Worm (Caenorhabditis elegans) whole organism, L1 larva: ENCODE measurements around the gene prx-19.
A peak's percentile ranks its signal among the peaks of the same experiment; 100 is the strongest.

Source experiments
- C04F5.9 ChIP-seq: sonication (generic microtip); optimal IDR thresholded peaks from 2 replicates; lab custom pipeline; 2016; ENCODE audit warnings: missing genetic modification characterization, missing compliant biosample characterization
- C34B4.2 ChIP-seq: sonication (generic microtip); optimal IDR thresholded peaks from 2 replicates; lab custom pipeline; 2017; ENCODE audit warnings: mild to moderate bottlenecking, missing genetic modification characterization, missing compliant biosample characterization
- alr-1 ChIP-seq: fragments of 200-800 bp; sonication (Bioruptor generic); optimal IDR thresholded peaks from 2 replicates; lab custom pipeline; 2018; ENCODE audit warnings: borderline replicate concordance, mild to moderate bottlenecking, missing genetic modification characterization, missing compliant biosample characterization
- aly-2 ChIP-seq: fragments of 150-350 bp; optimal IDR thresholded peaks from 2 replicates; lab custom pipeline; 2014; ENCODE audit warnings: missing biosample characterization, missing genetic modification characterization
- ama-1 ChIP-seq: fragments of 150-350 bp; optimal IDR thresholded peaks from 2 replicates; lab custom pipeline; 2014
- blmp-1 ChIP-seq: fragments of 150-350 bp; optimal IDR thresholded peaks from 2 replicates; lab custom pipeline; 2014; ENCODE audit warnings: missing biosample characterization, missing genetic modification characterization
- ceh-63 ChIP-seq: fragments of 200-800 bp; sonication (Bioruptor generic); optimal IDR thresholded peaks from 2 replicates; lab custom pipeline; 2018; ENCODE audit warnings: mild to moderate bottlenecking, missing genetic modification characterization, missing compliant biosample characterization
- ceh-8 ChIP-seq: fragments of 200-800 bp; sonication (Bioruptor generic); optimal IDR thresholded peaks from 2 replicates; lab custom pipeline; 2018; ENCODE audit warnings: mild to moderate bottlenecking, missing genetic modification characterization, moderate library complexity, missing compliant biosample characterization
- ceh-82 ChIP-seq, 3 experiments: fragments of 150-350 bp in 1 of 3; sonication (generic microtip) in 2 of 3; optimal IDR thresholded peaks; 2 replicates each; lab custom pipeline; 2014 to 2017; ENCODE audit warnings: missing biosample characterization in 3 of 3, missing genetic modification characterization in 3 of 3
- ceh-88 ChIP-seq: fragments of 200-800 bp; sonication (Bioruptor generic); IDR thresholded peaks from 2 replicates; pipeline ENCODE4 v1.3.6; 2022; ENCODE audit warnings: missing genetic modification characterization, missing compliant biosample characterization
- ceh-90 ChIP-seq: sonication (generic microtip); optimal IDR thresholded peaks from 2 replicates; lab custom pipeline; 2016; ENCODE audit warnings: missing genetic modification characterization, missing compliant biosample characterization
- ces-1 ChIP-seq: fragments of 150-350 bp; optimal IDR thresholded peaks from 2 replicates; lab custom pipeline; 2014; ENCODE audit warnings: missing biosample characterization, missing genetic modification reagents, missing genetic modification characterization
- efl-1 ChIP-seq, 4 experiments: fragments of 150-350 bp; optimal IDR thresholded peaks in 3 of 4; peaks in 1 of 4; 1 replicate in 1 of 4; 2 replicates in 3 of 4; lab custom pipeline; 2014; ENCODE audit warnings: missing biosample characterization in 2 of 4, missing genetic modification characterization in 2 of 4, missing genetic modification reagents in 2 of 4
- efl-3 ChIP-seq: fragments of 200-800 bp; sonication (Bioruptor generic); optimal IDR thresholded peaks from 2 replicates; lab custom pipeline; 2018; ENCODE audit warnings: mild to moderate bottlenecking, missing genetic modification characterization, missing compliant biosample characterization
- egl-27 ChIP-seq, 2 experiments: fragments of 150-350 bp in 1 of 2; sonication (generic microtip); optimal IDR thresholded peaks; 3 replicates each; lab custom pipeline; 2017 to 2018; ENCODE audit warnings: missing biosample characterization in 2 of 2, missing genetic modification characterization in 2 of 2, missing genetic modification reagents in 2 of 2
- elt-2 ChIP-seq: sonication (generic microtip); optimal IDR thresholded peaks from 2 replicates; lab custom pipeline; 2016; ENCODE audit warnings: missing genetic modification characterization, mild to moderate bottlenecking, inconsistent platforms, missing compliant biosample characterization, missing genetic modification reagents
- elt-3 ChIP-seq, 6 experiments: fragments of 150-350 bp in 1 of 6; sonication (generic microtip); optimal IDR thresholded peaks; 2 replicates each; lab custom pipeline; 2017 to 2018; ENCODE audit warnings: missing biosample characterization in 6 of 6, missing genetic modification characterization in 6 of 6, inconsistent platforms in 1 of 6
- fkh-10 ChIP-seq: sonication (generic microtip); optimal IDR thresholded peaks from 2 replicates; lab custom pipeline; 2017; ENCODE audit warnings: missing biosample characterization, missing genetic modification reagents, missing genetic modification characterization
- fkh-8 ChIP-seq: sonication (generic microtip); optimal IDR thresholded peaks from 2 replicates; lab custom pipeline; 2016; ENCODE audit warnings: mild to moderate bottlenecking, missing genetic modification characterization, missing compliant biosample characterization
- fos-1 ChIP-seq: fragments of 150-350 bp; optimal IDR thresholded peaks from 2 replicates; lab custom pipeline; 2014; ENCODE audit warnings: missing biosample characterization, missing genetic modification characterization
- grh-1 ChIP-seq: fragments of 200-800 bp; sonication (Bioruptor generic); IDR thresholded peaks from 2 replicates; pipeline ENCODE4 v1.3.6; 2022; ENCODE audit warnings: missing genetic modification reagents, missing genetic modification characterization, missing compliant biosample characterization
- hlh-17 ChIP-seq: fragments of 200-800 bp; sonication (Bioruptor generic); optimal IDR thresholded peaks from 2 replicates; lab custom pipeline; 2018; ENCODE audit warnings: missing genetic modification characterization, mild to moderate bottlenecking, missing compliant biosample characterization, moderate library complexity, borderline replicate concordance
- jun-1 ChIP-seq: fragments of 150-350 bp; optimal IDR thresholded peaks from 2 replicates; lab custom pipeline; 2014; ENCODE audit warnings: missing biosample characterization, missing genetic modification reagents, missing genetic modification characterization
- lin-13 ChIP-seq: fragments of 150-350 bp; optimal IDR thresholded peaks from 2 replicates; lab custom pipeline; 2014; ENCODE audit warnings: missing biosample characterization, missing genetic modification reagents, missing genetic modification characterization
- lin-14 ChIP-seq: fragments of 200-800 bp; sonication (Bioruptor generic); optimal IDR thresholded peaks from 2 replicates; lab custom pipeline; 2018; ENCODE audit warnings: mild to moderate bottlenecking, missing genetic modification characterization, moderate library complexity, missing compliant biosample characterization
- lin-15B ChIP-seq: fragments of 150-350 bp; sonication (generic microtip); optimal IDR thresholded peaks from 3 replicates; lab custom pipeline; 2014; ENCODE audit warnings: missing biosample characterization, missing genetic modification characterization
- lin-39 ChIP-seq: fragments of 150-350 bp; optimal IDR thresholded peaks from 2 replicates; lab custom pipeline; 2014; ENCODE audit warnings: missing biosample characterization, missing genetic modification reagents, missing genetic modification characterization
- lsy-2 ChIP-seq, 2 experiments: fragments of 150-350 bp; optimal IDR thresholded peaks; 2 replicates each; lab custom pipeline; 2014; ENCODE audit warnings: missing biosample characterization in 2 of 2, missing genetic modification characterization in 2 of 2
- mdl-1 ChIP-seq, 2 experiments: fragments of 150-350 bp; optimal IDR thresholded peaks; 2 replicates each; lab custom pipeline; 2014 to 2017; ENCODE audit warnings: missing biosample characterization in 2 of 2, missing genetic modification characterization in 2 of 2, inconsistent platforms in 1 of 2
- mef-2 ChIP-seq: fragments of 150-350 bp; optimal IDR thresholded peaks from 2 replicates; lab custom pipeline; 2014; ENCODE audit warnings: missing biosample characterization, missing genetic modification characterization
- nhr-11 ChIP-seq: fragments of 150-350 bp; optimal IDR thresholded peaks from 2 replicates; lab custom pipeline; 2014; ENCODE audit warnings: missing biosample characterization, missing genetic modification characterization
- nhr-12 ChIP-seq: sonication (generic microtip); optimal IDR thresholded peaks from 2 replicates; lab custom pipeline; 2017; ENCODE audit warnings: missing biosample characterization, missing genetic modification characterization
- nhr-20 ChIP-seq: sonication (generic microtip); optimal IDR thresholded peaks from 2 replicates; lab custom pipeline; 2016; ENCODE audit warnings: mild to moderate bottlenecking, missing genetic modification characterization, missing compliant biosample characterization
- nhr-237 ChIP-seq: fragments of 150-350 bp; optimal IDR thresholded peaks from 2 replicates; lab custom pipeline; 2014; ENCODE audit warnings: missing biosample characterization, missing genetic modification characterization
- nhr-28 ChIP-seq: fragments of 150-350 bp; optimal IDR thresholded peaks from 2 replicates; lab custom pipeline; 2014; ENCODE audit warnings: missing biosample characterization, missing genetic modification characterization
- nhr-47 ChIP-seq: sonication (generic microtip); optimal IDR thresholded peaks from 2 replicates; lab custom pipeline; 2016; ENCODE audit warnings: mild to moderate bottlenecking, missing genetic modification characterization, moderate library complexity, missing compliant biosample characterization
- nhr-84 ChIP-seq: sonication (generic microtip); optimal IDR thresholded peaks from 2 replicates; lab custom pipeline; 2017; ENCODE audit warnings: missing biosample characterization, missing genetic modification characterization
- nhr-85 ChIP-seq: sonication (generic microtip); peaks from one replicate; lab custom pipeline; 2016; ENCODE audit warnings: missing genetic modification characterization, inconsistent platforms, missing compliant biosample characterization
- pag-3 ChIP-seq: sonication (generic microtip); optimal IDR thresholded peaks from 2 replicates; lab custom pipeline; 2017; ENCODE audit warnings: missing genetic modification characterization, mild to moderate bottlenecking, missing compliant biosample characterization, antibody characterized with exemption, borderline replicate concordance; ENCODE audit not compliant: insufficient read depth
- pax-3 ChIP-seq: fragments of 200-800 bp; sonication (Bioruptor generic); optimal IDR thresholded peaks from 2 replicates; lab custom pipeline; 2018; ENCODE audit warnings: mild to moderate bottlenecking, missing genetic modification characterization, moderate library complexity, missing compliant biosample characterization
- pqm-1 ChIP-seq: sonication (generic microtip); optimal IDR thresholded peaks from 3 replicates; lab custom pipeline; 2017; ENCODE audit warnings: missing biosample characterization, missing genetic modification characterization
- rnt-1 ChIP-seq: sonication (generic microtip); optimal IDR thresholded peaks from 2 replicates; lab custom pipeline; 2016; ENCODE audit warnings: mild to moderate bottlenecking, missing genetic modification characterization, moderate library complexity, missing compliant biosample characterization
- snu-23 ChIP-seq: sonication (generic microtip); optimal IDR thresholded peaks from 2 replicates; lab custom pipeline; 2016; ENCODE audit warnings: missing genetic modification characterization, missing compliant biosample characterization
- sox-4 ChIP-seq: sonication (generic microtip); optimal IDR thresholded peaks from 2 replicates; lab custom pipeline; 2016; ENCODE audit warnings: missing genetic modification characterization, missing compliant biosample characterization
- sup-37 ChIP-seq: fragments of 200-800 bp; sonication (Bioruptor generic); optimal IDR thresholded peaks from 2 replicates; lab custom pipeline; 2018; ENCODE audit warnings: mild to moderate bottlenecking, missing genetic modification characterization, missing compliant biosample characterization
- tbx-2 ChIP-seq: sonication (generic microtip); optimal IDR thresholded peaks from 2 replicates; lab custom pipeline; 2016; ENCODE audit warnings: missing genetic modification characterization, missing compliant biosample characterization
- tlp-1 ChIP-seq: fragments of 150-350 bp; optimal IDR thresholded peaks from 2 replicates; lab custom pipeline; 2014; ENCODE audit warnings: missing biosample characterization, missing genetic modification characterization
- unc-30 ChIP-seq: sonication (generic microtip); optimal IDR thresholded peaks from 2 replicates; lab custom pipeline; 2017; ENCODE audit warnings: missing biosample characterization, missing genetic modification characterization
- unc-62 ChIP-seq: fragments of 150-350 bp; optimal IDR thresholded peaks from 2 replicates; lab custom pipeline; 2014; ENCODE audit warnings: missing biosample characterization, missing genetic modification reagents, missing genetic modification characterization
- unc-86 ChIP-seq: sonication (generic microtip); optimal IDR thresholded peaks from 2 replicates; lab custom pipeline; 2016; ENCODE audit warnings: missing genetic modification characterization, missing compliant biosample characterization
- vab-15 ChIP-seq: sonication (generic microtip); optimal IDR thresholded peaks from 2 replicates; lab custom pipeline; 2017; ENCODE audit warnings: missing genotype, mild to moderate bottlenecking, missing genetic modification characterization, missing compliant biosample characterization
- xbp-1 ChIP-seq: sonication (generic microtip); optimal IDR thresholded peaks from 2 replicates; lab custom pipeline; 2016; ENCODE audit warnings: missing genetic modification characterization, missing compliant biosample characterization
- zag-1 ChIP-seq: fragments of 150-350 bp; optimal IDR thresholded peaks from 2 replicates; lab custom pipeline; 2014; ENCODE audit warnings: missing biosample characterization, missing genetic modification characterization
- zip-4 ChIP-seq: fragments of 200-800 bp; sonication (Bioruptor generic); optimal IDR thresholded peaks from 2 replicates; lab custom pipeline; 2018; ENCODE audit warnings: mild to moderate bottlenecking, missing genetic modification characterization, moderate library complexity, missing compliant biosample characterization

The prx-19 gene

ce11 chrIII:8770243-8770642 is 38.9 kb downstream of the prx-19 start:
- TF ChIP-seq elt-2, result no peak
- no peak for TF ChIP-seq efl-1 (optimal IDR thresholded peaks at IDR 0.05; lab: Kevin White, UChicago)
- TF ChIP-seq efl-1 (GFP tag; optimal IDR thresholded peaks at IDR 0.05 in 1 of 2; lab: Kevin White, UChicago), result no peak
- no peak for TF ChIP-seq egl-27 (tag; optimal IDR thresholded peaks at IDR 0.05; lab: Kevin White, UChicago)
- no peak for TF ChIP-seq ceh-8 (GFP tag; lab: Kevin White, UChicago)
- no peak for TF ChIP-seq zip-4 (GFP tag; lab: Kevin White, UChicago)
- no peak for TF ChIP-seq tlp-1 (tag; lab: Kevin White, UChicago)
- TF ChIP-seq grh-1, result peak; percentile 88
- TF ChIP-seq aly-2 (tag; lab: Kevin White, UChicago), result no peak
- no peak for TF ChIP-seq nhr-47 (tag; lab: Kevin White, UChicago)
- TF ChIP-seq unc-86, result no peak
- no peak for TF ChIP-seq ceh-82 (tag; optimal IDR thresholded peaks at IDR 0.05; lab: Kevin White, UChicago)
- TF ChIP-seq unc-30, result no peak
- TF ChIP-seq pax-3 (tag; lab: Kevin White, UChicago), result no peak
- TF ChIP-seq tbx-2, result peak; percentile 3
- no peak for TF ChIP-seq fkh-8 (tag; lab: Kevin White, UChicago)
- peak; percentile 47 for TF ChIP-seq blmp-1 (tag; lab: Kevin White, UChicago)
- no peak for TF ChIP-seq mdl-1 (tag; optimal IDR thresholded peaks at IDR 0.05; lab: Kevin White, UChicago)
- TF ChIP-seq lin-39 (tag; lab: Kevin White, UChicago), result no peak
- TF ChIP-seq lin-14, result peak; percentile 61
- TF ChIP-seq nhr-237 (tag; lab: Kevin White, UChicago), result no peak
- no peak for TF ChIP-seq C34B4.2 (tag; lab: Kevin White, UChicago)
- no peak for TF ChIP-seq rnt-1 (tag; lab: Kevin White, UChicago)
- no peak for TF ChIP-seq pqm-1 (tag; lab: Kevin White, UChicago)
- no peak for TF ChIP-seq unc-62
- TF ChIP-seq lin-13 (GFP tag; lab: Kevin White, UChicago), result no peak
- TF ChIP-seq jun-1 (tag; lab: Kevin White, UChicago), result no peak
- TF ChIP-seq lin-15B, result no peak
- no peak for TF ChIP-seq ceh-63 (GFP tag; lab: Kevin White, UChicago)
- TF ChIP-seq sup-37 (GFP tag; lab: Kevin White, UChicago), result no peak
- TF ChIP-seq vab-15 (tag; lab: Kevin White, UChicago), result no peak
- no peak for TF ChIP-seq ceh-88 (GFP tag; lab: Robert Waterston, UW)
- TF ChIP-seq nhr-11 (tag; lab: Kevin White, UChicago), result no peak
- no peak for TF ChIP-seq zag-1 (tag; lab: Kevin White, UChicago)
- TF ChIP-seq fkh-10 (GFP tag; lab: Kevin White, UChicago), result no peak
- TF ChIP-seq lsy-2 (tag; optimal IDR thresholded peaks at IDR 0.05; lab: Kevin White, UChicago), result peak in 1 of 2 experiments; percentile 12
- no peak for TF ChIP-seq fos-1 (tag; lab: Kevin White, UChicago)
- TF ChIP-seq ces-1 (GFP tag; lab: Kevin White, UChicago), result no peak
- peak in 1 of 6 experiments; percentile 27 for TF ChIP-seq elt-3 (tag; optimal IDR thresholded peaks at IDR 0.05; lab: Kevin White, UChicago)
- TF ChIP-seq nhr-85 (tag; lab: Kevin White, UChicago), result peak; percentile 70
- no peak for TF ChIP-seq nhr-20 (tag; lab: Kevin White, UChicago)
- TF ChIP-seq C04F5.9 (tag; lab: Kevin White, UChicago), result no peak
- TF ChIP-seq pag-3 (tag; lab: Kevin White, UChicago), result no peak
- no peak for TF ChIP-seq efl-3
- no peak for TF ChIP-seq nhr-84 (tag; lab: Kevin White, UChicago)
- no peak for TF ChIP-seq nhr-28
- TF ChIP-seq snu-23 (GFP tag; lab: Kevin White, UChicago), result no peak
- TF ChIP-seq ceh-90 (tag; lab: Kevin White, UChicago), result no peak
- TF ChIP-seq sox-4 (tag; lab: Kevin White, UChicago), result no peak
- TF ChIP-seq xbp-1 (tag; lab: Kevin White, UChicago), result no peak
- TF ChIP-seq hlh-17 (GFP tag; lab: Kevin White, UChicago), result no peak
- no peak for TF ChIP-seq ama-1 (lab: Kevin White, UChicago)
- no peak for TF ChIP-seq alr-1 (tag; lab: Kevin White, UChicago)
- no peak for TF ChIP-seq mef-2 (tag; lab: Kevin White, UChicago)
- no peak for TF ChIP-seq nhr-12
